Worm (Caenorhabditis elegans) whole organism, midembryonic: ENCODE data around the gene tmed-1.

Source experiments
- T22C8.4 ChIP-seq: fragments of 200-800 bp; sonication (Bioruptor generic); IDR thresholded peaks from 2 replicates; pipeline ENCODE4 v1.3.6; 2022; ENCODE audit warnings: missing genetic modification characterization, missing compliant biosample characterization
- cog-1 ChIP-seq: sonication (generic microtip); optimal IDR thresholded peaks from 2 replicates; lab custom pipeline; 2016; ENCODE audit warnings: missing genetic modification characterization, missing compliant biosample characterization
- flt-1 ChIP-seq: fragments of 200-800 bp; sonication (Bioruptor generic); IDR thresholded peaks from 2 replicates; pipeline ENCODE4 v1.3.6; 2022; ENCODE audit warnings: missing genetic modification characterization, missing compliant biosample characterization

DNA sequence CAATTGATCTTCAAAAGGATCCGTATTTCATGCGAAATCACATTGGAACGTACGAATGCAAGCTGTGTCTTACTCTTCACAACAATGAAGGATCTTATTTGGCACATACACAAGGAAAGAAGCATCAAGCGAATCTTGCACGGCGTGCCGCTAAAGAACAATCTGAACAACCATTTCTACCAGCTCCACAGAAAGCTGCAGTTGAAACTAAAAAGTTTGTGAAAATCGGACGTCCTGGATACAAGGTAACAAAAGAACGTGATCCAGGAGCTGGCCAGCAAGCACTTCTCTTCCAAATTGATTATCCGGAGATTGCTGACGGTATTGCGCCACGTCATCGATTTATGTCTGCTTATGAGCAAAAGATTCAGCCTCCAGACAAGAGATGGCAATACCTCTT, 6.6 kb upstream of the tmed-1 start:
- TF ChIP-seq flt-1 (GFP tag; lab: Robert Waterston, UW): no peak
- TF ChIP-seq T22C8.4 (GFP tag; lab: Robert Waterston, UW): no peak
- TF ChIP-seq cog-1: no peak
